Fruit fly (Drosophila melanogaster) whole organism, embryonic: ENCODE measurements around the gene heph.

ENCODE experiments used
- Abd-B ChIP-seq: fragments of 200-800 bp; sonication (Bioruptor generic); optimal IDR thresholded peaks from 2 replicates; lab custom pipeline; 2018; ENCODE audit warnings: missing biosample characterization, mild to moderate bottlenecking, missing genetic modification characterization, moderate library complexity
- Atf-2 ChIP-seq: fragments of 200-800 bp; sonication (Bioruptor generic); optimal IDR thresholded peaks from 2 replicates; lab custom pipeline; 2016; ENCODE audit warnings: missing biosample characterization, missing genetic modification characterization
- CG1024 ChIP-seq: fragments of 200-800 bp; sonication (Bioruptor generic); IDR thresholded peaks from 2 replicates; pipeline ENCODE4 v1.3.6; 2022; ENCODE audit warnings: missing biosample characterization, missing genetic modification characterization
- CG10543 ChIP-seq: fragments of 200-800 bp; sonication (Bioruptor generic); optimal IDR thresholded peaks from 3 replicates; lab custom pipeline; 2017; ENCODE audit warnings: missing biosample characterization, mild to moderate bottlenecking, missing genetic modification characterization, moderate library complexity
- CG11247 ChIP-seq: fragments of 200-800 bp; sonication (Bioruptor generic); IDR thresholded peaks from 2 replicates; pipeline ENCODE4 v1.3.6; 2022; ENCODE audit warnings: missing biosample characterization, missing genetic modification characterization
- CG11723 ChIP-seq: fragments of 200-800 bp; sonication (Bioruptor generic); optimal IDR thresholded peaks from 2 replicates; lab custom pipeline; 2017; ENCODE audit warnings: missing biosample characterization, mild to moderate bottlenecking, missing genetic modification characterization
- CG12219 ChIP-seq: fragments of 200-800 bp; sonication (Bioruptor generic); optimal IDR thresholded peaks from 3 replicates; lab custom pipeline; 2018; ENCODE audit warnings: missing biosample characterization, mild to moderate bottlenecking, missing genetic modification characterization
- CG12236 ChIP-seq: fragments of 200-800 bp; sonication (Bioruptor generic); optimal IDR thresholded peaks from 2 replicates; lab custom pipeline; 2016; ENCODE audit warnings: missing biosample characterization, missing genetic modification characterization
- CG1603 ChIP-seq: fragments of 200-800 bp; sonication (Bioruptor generic); optimal IDR thresholded peaks from 2 replicates; lab custom pipeline; 2019; ENCODE audit warnings: missing biosample characterization, mild to moderate bottlenecking, missing genetic modification characterization, moderate library complexity
- CG17328 ChIP-seq: fragments of 200-800 bp; sonication (Bioruptor generic); IDR thresholded peaks from 2 replicates; pipeline ENCODE4 v1.3.6; 2022; ENCODE audit warnings: missing biosample characterization, missing genetic modification characterization
- CG17568 ChIP-seq: fragments of 200-800 bp; sonication (Bioruptor generic); optimal IDR thresholded peaks from 2 replicates; lab custom pipeline; 2018; ENCODE audit warnings: missing biosample characterization, mild to moderate bottlenecking, missing genetic modification characterization, moderate library complexity
- CG2129 ChIP-seq: fragments of 200-800 bp; sonication (Bioruptor generic); IDR thresholded peaks from 2 replicates; pipeline ENCODE4 v1.3.6; 2022; ENCODE audit warnings: missing biosample characterization, missing genetic modification characterization; ENCODE audit not compliant: partially characterized antibody
- CG2678 ChIP-seq: fragments of 200-800 bp; sonication (Bioruptor generic); optimal IDR thresholded peaks from 3 replicates; lab custom pipeline; 2019; ENCODE audit warnings: missing biosample characterization, mild to moderate bottlenecking, missing genetic modification characterization, moderate library complexity
- CG3281 ChIP-seq: fragments of 200-800 bp; sonication (Bioruptor generic); optimal IDR thresholded peaks from 3 replicates; lab custom pipeline; 2017; ENCODE audit warnings: missing biosample characterization, mild to moderate bottlenecking, missing genetic modification characterization
- CG33557 ChIP-seq: fragments of 200-800 bp; sonication (Bioruptor generic); optimal IDR thresholded peaks from 2 replicates; lab custom pipeline; 2019; ENCODE audit warnings: missing biosample characterization, mild to moderate bottlenecking, missing genetic modification characterization, moderate library complexity
- CG3407 ChIP-seq: fragments of 200-800 bp; sonication (Bioruptor generic); optimal IDR thresholded peaks from 2 replicates; lab custom pipeline; 2018; ENCODE audit warnings: missing biosample characterization, mild to moderate bottlenecking, missing genetic modification characterization
- CG5953 ChIP-seq: fragments of 200-800 bp; sonication (Bioruptor generic); IDR thresholded peaks from 2 replicates; pipeline ENCODE4 v1.3.6; 2022; ENCODE audit warnings: missing biosample characterization, missing genetic modification characterization
- CG6254 ChIP-seq: fragments of 200-800 bp; sonication (Bioruptor generic); optimal IDR thresholded peaks from 3 replicates; lab custom pipeline; 2017; ENCODE audit warnings: mild to moderate bottlenecking, missing biosample characterization, missing genetic modification reagents, missing genetic modification characterization
- CG7745 ChIP-seq: fragments of 200-800 bp; sonication (Bioruptor generic); optimal IDR thresholded peaks from 2 replicates; lab custom pipeline; 2018; ENCODE audit warnings: missing biosample characterization, mild to moderate bottlenecking, missing genetic modification characterization, moderate library complexity
- CG7839 ChIP-seq: fragments of 200-800 bp; sonication (Bioruptor generic); optimal IDR thresholded peaks from 3 replicates; lab custom pipeline; 2018; ENCODE audit warnings: missing biosample characterization, mild to moderate bottlenecking, missing genetic modification characterization, moderate library complexity
- CG8281 ChIP-seq: fragments of 200-800 bp; sonication (Bioruptor generic); optimal IDR thresholded peaks from 2 replicates; lab custom pipeline; 2018; ENCODE audit warnings: missing biosample characterization, mild to moderate bottlenecking, missing genetic modification characterization, moderate library complexity
- Ets65A ChIP-seq: fragments of 200-800 bp; sonication (Bioruptor generic); peaks from one replicate; lab custom pipeline; 2016; ENCODE audit warnings: missing biosample characterization, missing genetic modification characterization
- Hmx ChIP-seq: fragments of 200-800 bp; sonication (Bioruptor generic); optimal IDR thresholded peaks from 2 replicates; lab custom pipeline; 2016; ENCODE audit warnings: missing biosample characterization, missing genetic modification characterization
- MTF-1 ChIP-seq: fragments of 200-800 bp; sonication (Bioruptor generic); optimal IDR thresholded peaks from 2 replicates; lab custom pipeline; 2018; ENCODE audit warnings: missing biosample characterization, mild to moderate bottlenecking, missing genetic modification characterization, borderline replicate concordance
- Med ChIP-seq: fragments of 200-800 bp; sonication (Bioruptor generic); peaks from one replicate; lab custom pipeline; 2016; ENCODE audit warnings: missing biosample characterization, missing genetic modification characterization, mild to moderate bottlenecking, inconsistent platforms, moderate library complexity
- PHDP ChIP-seq: fragments of 200-800 bp; sonication (Bioruptor generic); optimal IDR thresholded peaks from 3 replicates; lab custom pipeline; 2018; ENCODE audit warnings: missing biosample characterization, mild to moderate bottlenecking, missing genetic modification characterization, moderate library complexity
- Pdp1 ChIP-seq, 2 experiments: fragments of 200-800 bp; sonication (Bioruptor generic); optimal IDR thresholded peaks; 3 replicates each; lab custom pipeline; 2016; ENCODE audit warnings: missing biosample characterization in 2 of 2, missing genetic modification characterization in 2 of 2, mild to moderate bottlenecking in 1 of 2, moderate library complexity in 1 of 2
- Stat92E ChIP-seq, 3 experiments: fragments of >200 bp in 2 of 3; fragments of 200-800 bp in 1 of 3; sonication (Bioruptor generic) in 1 of 3; optimal IDR thresholded peaks; 2 replicates each; lab custom pipeline; 2017 to 2019; ENCODE audit warnings: missing biosample characterization in 3 of 3, missing genetic modification characterization in 3 of 3, mild to moderate bottlenecking in 1 of 3, moderate library complexity in 1 of 3
- TFAM ChIP-seq: fragments of 200-800 bp; sonication (Bioruptor generic); optimal IDR thresholded peaks from 2 replicates; lab custom pipeline; 2017; ENCODE audit warnings: missing biosample characterization, missing genetic modification characterization, inconsistent platforms
- Taf1 ChIP-seq: fragments of 200-800 bp; sonication (Bioruptor generic); IDR thresholded peaks from 2 replicates; pipeline ENCODE4 v1.3.6; 2022; ENCODE audit warnings: missing biosample characterization, missing genetic modification characterization
- Trl ChIP-seq, 3 experiments: fragments of >200 bp in 2 of 3; fragments of 200-800 bp in 1 of 3; sonication (Bioruptor generic) in 1 of 3; optimal IDR thresholded peaks; 2 replicates in 1 of 3; 3 replicates in 2 of 3; lab custom pipeline; 2016 to 2017; ENCODE audit warnings: missing biosample characterization in 1 of 3, missing genetic modification characterization in 1 of 3
- ash1 ChIP-seq: fragments of 200-800 bp; sonication (Bioruptor generic); optimal IDR thresholded peaks from 2 replicates; lab custom pipeline; 2018; ENCODE audit warnings: missing biosample characterization, mild to moderate bottlenecking, missing genetic modification characterization
- bowl ChIP-seq: fragments of 200-800 bp; sonication (Bioruptor generic); IDR thresholded peaks from 2 replicates; pipeline ENCODE4 v1.3.6; 2022; ENCODE audit warnings: missing biosample characterization, missing genetic modification characterization
- ci ChIP-seq: fragments of 200-800 bp; sonication (Bioruptor generic); IDR thresholded peaks from 3 replicates; pipeline ENCODE4 v1.3.6; 2022; ENCODE audit warnings: missing biosample characterization, missing genetic modification characterization
- gem ChIP-seq: fragments of 200-800 bp; sonication (Bioruptor generic); optimal IDR thresholded peaks from 2 replicates; lab custom pipeline; 2019; ENCODE audit warnings: missing biosample characterization, mild to moderate bottlenecking, missing genetic modification characterization, moderate library complexity
- grau ChIP-seq: fragments of 200-800 bp; optimal IDR thresholded peaks from 3 replicates; lab custom pipeline; 2019; ENCODE audit warnings: missing biosample characterization, mild to moderate bottlenecking, missing genetic modification characterization, moderate library complexity
- lmd ChIP-seq: fragments of 200-800 bp; sonication (Bioruptor generic); IDR thresholded peaks from 2 replicates; pipeline ENCODE4 v1.3.6; 2022; ENCODE audit warnings: missing biosample characterization, missing genetic modification characterization
- nerfin-1 ChIP-seq: fragments of 200-800 bp; sonication (Bioruptor generic); optimal IDR thresholded peaks from 3 replicates; lab custom pipeline; 2019; ENCODE audit warnings: missing biosample characterization, mild to moderate bottlenecking, missing genetic modification characterization, moderate library complexity
- nom ChIP-seq: fragments of 200-800 bp; sonication (Bioruptor generic); optimal IDR thresholded peaks from 2 replicates; lab custom pipeline; 2017; ENCODE audit warnings: missing biosample characterization, missing genetic modification characterization, mild to moderate bottlenecking, moderate library complexity, missing genetic modification reagents
- onecut ChIP-seq: fragments of 200-800 bp; sonication (Bioruptor generic); IDR thresholded peaks from 2 replicates; pipeline ENCODE4 v1.3.6; 2022; ENCODE audit warnings: missing biosample characterization, missing genetic modification characterization
- pnt ChIP-seq: fragments of 200-800 bp; sonication (Bioruptor generic); optimal IDR thresholded peaks from 3 replicates; lab custom pipeline; 2016; ENCODE audit warnings: missing biosample characterization, missing genetic modification characterization
- prd ChIP-seq, 3 experiments: fragments of >200 bp in 2 of 3; fragments of 200-800 bp in 1 of 3; sonication (Bioruptor generic) in 1 of 3; optimal IDR thresholded peaks in 2 of 3; IDR thresholded peaks in 1 of 3; 2 replicates in 2 of 3; 3 replicates in 1 of 3; pipeline versions ENCODE4 v1.3.6 to Lab custom; 2017 to 2022; ENCODE audit warnings: missing biosample characterization in 1 of 3, missing genetic modification characterization in 1 of 3
- pzg ChIP-seq: fragments of 200-800 bp; sonication (Bioruptor generic); optimal IDR thresholded peaks from 3 replicates; lab custom pipeline; 2018; ENCODE audit warnings: missing biosample characterization, mild to moderate bottlenecking, missing genetic modification characterization, moderate library complexity
- row ChIP-seq: fragments of 200-800 bp; sonication (Bioruptor generic); IDR thresholded peaks from 3 replicates; pipeline ENCODE4 v1.3.6; 2022; ENCODE audit warnings: missing biosample characterization, missing genetic modification characterization
- run ChIP-seq: fragments of 200-800 bp; sonication (Bioruptor generic); optimal IDR thresholded peaks from 3 replicates; lab custom pipeline; 2018; ENCODE audit warnings: missing biosample characterization, mild to moderate bottlenecking, missing genetic modification characterization
- tin ChIP-seq: fragments of 200-800 bp; sonication (Bioruptor generic); optimal IDR thresholded peaks from 3 replicates; lab custom pipeline; 2016; ENCODE audit warnings: missing biosample characterization, missing genetic modification characterization
- twi ChIP-seq: fragments of 200-800 bp; optimal IDR thresholded peaks from 2 replicates; lab custom pipeline; 2019; ENCODE audit warnings: missing biosample characterization, mild to moderate bottlenecking, missing genetic modification characterization, moderate library complexity
- vvl ChIP-seq: fragments of 200-800 bp; sonication (Bioruptor generic); IDR thresholded peaks from 2 replicates; pipeline ENCODE4 v1.3.6; 2022; ENCODE audit warnings: missing biosample characterization, missing genetic modification characterization
- wdn ChIP-seq: fragments of 200-800 bp; sonication (Bioruptor generic); IDR thresholded peaks from 2 replicates; pipeline ENCODE4 v1.3.6; 2022; ENCODE audit warnings: missing biosample characterization, missing genetic modification characterization

Gene heph

dm6 chr3R:31901579-31901978 is 113.7 kb downstream of the heph start (continued):
- TF ChIP-seq MTF-1 (GFP tag; lab: Kevin White, UChicago): no peak
- TF ChIP-seq CG2678 (tag; lab: Kevin White, UChicago): peak; percentile 15
- TF ChIP-seq Ets65A (GFP tag; lab: Kevin White, UChicago): peak; percentile 19
- no peak for TF ChIP-seq CG8281 (tag; lab: Kevin White, UChicago)
- TF ChIP-seq twi (tag; lab: Kevin White, UChicago): no peak
- TF ChIP-seq CG10543: no peak
- TF ChIP-seq Hmx (GFP tag; lab: Kevin White, UChicago): no peak
- no peak for TF ChIP-seq CG33557 (GFP tag; lab: Kevin White, UChicago)
- no peak for TF ChIP-seq vvl (GFP tag; lab: Robert Waterston, UW)
- no peak for TF ChIP-seq prd (optimal IDR thresholded peaks at IDR 0.05; lab: Kevin White, UChicago)
- peak; percentile 45; the same call in 2 of the 3 replicates for TF ChIP-seq prd (GFP tag; IDR thresholded peaks at IDR 0.05; lab: Robert Waterston, UW)
- no peak for TF ChIP-seq pnt (GFP tag; lab: Kevin White, UChicago)
- no peak for TF ChIP-seq CG12236
- TF ChIP-seq CG17328 (GFP tag; lab: Robert Waterston, UW): peak; percentile 29; the same call in 1 of the 2 replicates
- TF ChIP-seq run (tag; lab: Kevin White, UChicago): no peak
- TF ChIP-seq pzg: no peak
- TF ChIP-seq Atf-2: no peak
- TF ChIP-seq CG3281 (GFP tag; lab: Kevin White, UChicago): no peak
- no peak for TF ChIP-seq CG7745
- TF ChIP-seq row: peak; percentile 52
- TF ChIP-seq TFAM (GFP tag; lab: Kevin White, UChicago): no peak
- no peak for TF ChIP-seq CG12219
- TF ChIP-seq Abd-B (GFP tag; lab: Kevin White, UChicago): no peak
- TF ChIP-seq lmd (GFP tag; lab: Robert Waterston, UW): 0 out of 2 replicates have a peak, but pooled peaks have one; percentile 17
- TF ChIP-seq CG11723 (GFP tag; lab: Kevin White, UChicago): no peak
- TF ChIP-seq CG5953 (GFP tag; lab: Robert Waterston, UW): no peak
- no peak for TF ChIP-seq Pdp1 (GFP tag; optimal IDR thresholded peaks at IDR 0.05; lab: Kevin White, UChicago)
- no peak for TF ChIP-seq Stat92E (GFP tag; optimal IDR thresholded peaks at IDR 0.05; lab: Kevin White, UChicago)
- TF ChIP-seq wdn (GFP tag; lab: Robert Waterston, UW): no peak
- TF ChIP-seq Trl (optimal IDR thresholded peaks at IDR 0.05; lab: Kevin White, UChicago): no peak
- no peak for TF ChIP-seq Trl (GFP tag; optimal IDR thresholded peaks at IDR 0.05; lab: Kevin White, UChicago)
- TF ChIP-seq Med (GFP tag; lab: Kevin White, UChicago): peak; percentile 36
- no peak for TF ChIP-seq CG2129 (GFP tag; lab: Robert Waterston, UW)
- TF ChIP-seq CG6254 (GFP tag; lab: Kevin White, UChicago): no peak
- TF ChIP-seq CG3407 (GFP tag; lab: Kevin White, UChicago): no peak
- no peak for TF ChIP-seq CG1024
- TF ChIP-seq ci (GFP tag; lab: Robert Waterston, UW): peak; percentile 23; the same call in 1 of the 3 replicates
- TF ChIP-seq grau (tag; lab: Kevin White, UChicago): peak; percentile 3
- TF ChIP-seq Taf1 (GFP tag; lab: Robert Waterston, UW): no peak
- no peak for TF ChIP-seq tin (GFP tag; lab: Kevin White, UChicago)
- no peak for TF ChIP-seq PHDP
- no peak for TF ChIP-seq nom (GFP tag; lab: Kevin White, UChicago)
- peak; percentile 22 for TF ChIP-seq gem (tag; lab: Kevin White, UChicago)
- no peak for TF ChIP-seq bowl (GFP tag; lab: Robert Waterston, UW)
- TF ChIP-seq CG1603 (tag; lab: Kevin White, UChicago): peak; percentile 49
- peak; percentile 4 for TF ChIP-seq nerfin-1 (tag; lab: Kevin White, UChicago)
- TF ChIP-seq CG17568 (GFP tag; lab: Kevin White, UChicago): no peak
- TF ChIP-seq CG7839: peak; percentile 25
- no peak for TF ChIP-seq CG11247 (GFP tag; lab: Robert Waterston, UW)
- TF ChIP-seq ash1 (GFP tag; lab: Kevin White, UChicago): no peak
- no peak for TF ChIP-seq onecut
